Worm (Caenorhabditis elegans) whole organism, mixed stage, embryonic: ENCODE data around the gene atic-1.

Source experiments
- bed-3 ChIP-seq: fragments of 200-800 bp; sonication (Bioruptor generic); optimal IDR thresholded peaks from 3 replicates; lab custom pipeline; 2018; ENCODE audit warnings: mild to moderate bottlenecking, missing genetic modification characterization, moderate library complexity, missing compliant biosample characterization
- ces-1 ChIP-seq: fragments of 150-350 bp; optimal IDR thresholded peaks from 2 replicates; lab custom pipeline; 2014; ENCODE audit warnings: missing biosample characterization, missing genetic modification reagents, missing genetic modification characterization
- lin-13 ChIP-seq: fragments of 150-350 bp; optimal IDR thresholded peaks from 2 replicates; lab custom pipeline; 2014; ENCODE audit warnings: missing biosample characterization, missing genetic modification characterization
- lsy-2 ChIP-seq: fragments of 150-350 bp; optimal IDR thresholded peaks from 2 replicates; lab custom pipeline; 2014; ENCODE audit warnings: missing biosample characterization, missing genetic modification characterization
- mab-5 ChIP-seq: fragments of 150-350 bp; optimal IDR thresholded peaks from 2 replicates; lab custom pipeline; 2014; ENCODE audit warnings: missing biosample characterization, missing genetic modification characterization
- mep-1 ChIP-seq: fragments of 150-350 bp; optimal IDR thresholded peaks from 2 replicates; lab custom pipeline; 2017; ENCODE audit warnings: missing biosample characterization, missing genetic modification reagents, missing genetic modification characterization, inconsistent platforms
- nhr-12 ChIP-seq: fragments of 150-350 bp; optimal IDR thresholded peaks from 2 replicates; lab custom pipeline; 2014; ENCODE audit warnings: missing biosample characterization, missing genetic modification characterization
- nhr-28 ChIP-seq: fragments of 150-350 bp; optimal IDR thresholded peaks from 2 replicates; lab custom pipeline; 2014; ENCODE audit warnings: missing biosample characterization, missing genetic modification characterization
- pha-4 ChIP-seq: fragments of 150-350 bp; optimal IDR thresholded peaks from 2 replicates; lab custom pipeline; 2018; ENCODE audit warnings: missing biosample characterization, missing genetic modification reagents, missing genetic modification characterization
- snpc-4 ChIP-seq: fragments of 150-350 bp; optimal IDR thresholded peaks from 2 replicates; lab custom pipeline; 2014; ENCODE audit warnings: missing biosample characterization, missing genetic modification characterization
- tbx-8 ChIP-seq: fragments of 200-800 bp; sonication (Bioruptor generic); optimal IDR thresholded peaks from 2 replicates; lab custom pipeline; 2018; ENCODE audit warnings: mild to moderate bottlenecking, missing genetic modification characterization, moderate library complexity, missing compliant biosample characterization
- unc-39 ChIP-seq: fragments of 150-350 bp; optimal IDR thresholded peaks from 2 replicates; lab custom pipeline; 2014; ENCODE audit warnings: missing biosample characterization, missing genetic modification characterization
- ztf-11 ChIP-seq: fragments of 150-350 bp; optimal IDR thresholded peaks from 2 replicates; lab custom pipeline; 2014; ENCODE audit warnings: missing biosample characterization, missing genetic modification characterization

DNA sequence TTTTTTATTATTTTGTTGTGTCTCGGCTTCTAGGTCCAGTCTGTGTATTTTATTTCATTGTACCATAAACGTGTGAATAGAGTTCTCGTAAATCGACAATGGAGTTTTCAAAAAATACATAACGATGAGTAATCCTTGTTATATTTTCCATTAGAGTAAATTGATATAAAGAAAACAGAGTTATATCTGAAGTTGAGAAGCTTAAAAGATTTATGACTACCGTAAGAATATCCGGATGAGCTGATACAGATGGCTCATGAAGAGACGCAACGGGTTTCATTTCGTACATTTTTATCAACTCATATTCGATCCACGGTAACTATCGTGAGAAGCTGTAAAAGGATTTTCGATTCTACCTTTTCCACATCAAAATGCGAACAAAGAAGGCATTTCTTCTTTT is 46.0 kb downstream of the atic-1 start, which contains the start of gene gcy-8:
- no peak for TF ChIP-seq nhr-28 (tag; lab: Kevin White, UChicago)
- no peak for TF ChIP-seq lsy-2
- no peak for TF ChIP-seq snpc-4
- TF ChIP-seq unc-39 (tag; lab: Kevin White, UChicago) = no peak
- no peak for TF ChIP-seq bed-3 (GFP tag; lab: Kevin White, UChicago)
- no peak for TF ChIP-seq ztf-11 (tag; lab: Kevin White, UChicago)
- TF ChIP-seq tbx-8 (GFP tag; lab: Kevin White, UChicago) = no peak
- TF ChIP-seq lin-13 (tag; lab: Kevin White, UChicago) = no peak
- TF ChIP-seq pha-4 (tag; lab: Kevin White, UChicago) = no peak
- TF ChIP-seq nhr-12 = no peak
- no peak for TF ChIP-seq ces-1 (GFP tag; lab: Kevin White, UChicago)
- TF ChIP-seq mab-5 = no peak
- no peak for TF ChIP-seq mep-1
